Fruit fly (Drosophila melanogaster): ENCODE results near the gene CG12729.

Gene CG12729

DNA sequence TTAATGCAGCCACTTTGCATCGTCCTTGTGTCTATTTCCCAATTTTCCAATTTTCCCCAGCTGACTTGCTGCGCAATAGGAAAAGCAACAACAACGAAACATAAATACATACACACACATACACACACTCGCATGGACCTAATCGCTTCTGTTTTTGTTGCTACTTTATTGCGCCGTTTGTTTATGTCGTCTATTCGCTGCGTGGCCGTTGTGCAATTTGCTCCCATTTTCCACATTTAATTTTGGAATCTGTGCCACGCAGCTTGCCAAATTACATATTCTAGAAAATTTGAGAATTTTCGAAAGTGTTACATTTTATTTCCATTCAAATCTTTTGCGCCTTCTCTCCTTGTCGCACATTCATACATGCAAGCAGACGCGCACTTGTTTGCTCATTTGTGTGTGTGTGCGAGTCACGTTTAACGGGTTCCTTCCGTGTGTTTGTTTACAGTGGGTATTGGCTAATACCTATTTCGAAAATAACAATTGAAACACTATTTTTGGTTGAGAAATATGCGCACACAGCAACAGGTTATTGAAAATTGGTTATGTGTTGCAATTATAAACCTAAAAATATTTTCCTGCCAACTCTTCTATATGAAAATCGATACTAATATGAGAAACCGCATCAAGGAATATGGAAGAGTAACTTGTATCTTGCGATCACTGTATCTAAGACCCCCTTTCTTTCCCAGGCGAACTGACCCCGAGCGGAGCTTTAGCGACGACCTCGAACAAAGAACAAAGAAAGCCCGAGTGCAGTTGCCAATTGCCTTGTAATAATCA, 35.3 kb downstream of the CG12729 start (continued):
- TF ChIP-seq CG8290 (GFP tag; optimal IDR thresholded peaks at IDR 0.05) (no peak), CG8290 (tag; optimal IDR thresholded peaks at IDR 0.05) (peak in 1 of 2 experiments; percentile 78), HLHmδ (GFP tag; optimal IDR thresholded peaks at IDR 0.05) (no peak), CG4282 (GFP tag; optimal IDR thresholded peaks at IDR 0.05) (no peak), CG9215 (GFP tag; IDR thresholded peaks at IDR 0.05) (peak; percentile 19; the same call in 1 of the 2 replicates), CG2129 (GFP tag; IDR thresholded peaks at IDR 0.05; ENCODE audit: partially characterized antibody) (no peak), E2f2 (GFP tag; IDR thresholded peaks at IDR 0.05) (peak; percentile 36; the same call in 1 of the 2 replicates), CG15011 (GFP tag; optimal IDR thresholded peaks at IDR 0.05) (no peak), Fer3 (tag; optimal IDR thresholded peaks at IDR 0.05) (peak; percentile 58), D19A (tag; optimal IDR thresholded peaks at IDR 0.05) (peak; percentile 19), bbx (GFP tag; IDR thresholded peaks at IDR 0.05; ENCODE audit: partially characterized antibody) (no peak), Dad (GFP tag; optimal IDR thresholded peaks at IDR 0.05) (no peak), Dref (GFP tag; IDR thresholded peaks at IDR 0.05) (no peak), CG9797 (GFP tag; optimal IDR thresholded peaks at IDR 0.05) (no peak), CG9727 (GFP tag; optimal IDR thresholded peaks at IDR 0.05) (peak; percentile 7), CG2875 (GFP tag; optimal IDR thresholded peaks at IDR 0.05) (peak; percentile 21), CG18476 (GFP tag; optimal IDR thresholded peaks at IDR 0.05) (no peak), tin (GFP tag; optimal IDR thresholded peaks at IDR 0.05) (peak; percentile 32), al (GFP tag; IDR thresholded peaks at IDR 0.05) (no peak), stwl (tag; optimal IDR thresholded peaks at IDR 0.05) (no peak), mld (GFP tag; IDR thresholded peaks at IDR 0.05; ENCODE audit: partially characterized antibody) (no peak), CG12155 (GFP tag; optimal IDR thresholded peaks at IDR 0.05) (peak; percentile 38), Bteb2 (GFP tag; optimal IDR thresholded peaks at IDR 0.05) (no peak), CG14710 (tag; optimal IDR thresholded peaks at IDR 0.05) (peak; percentile 32), tup (GFP tag; optimal IDR thresholded peaks at IDR 0.05) (no peak), Six4 (GFP tag; optimal IDR thresholded peaks at IDR 0.05) (no peak), Mrtf (GFP tag; IDR thresholded peaks at IDR 0.05) (no peak), Hr78 (GFP tag; optimal IDR thresholded peaks at IDR 0.05) (peak in 1 of 2 experiments; percentile 65), Dfd (GFP tag; optimal IDR thresholded peaks at IDR 0.05) (no peak), Neu2 (GFP tag; optimal IDR thresholded peaks at IDR 0.05; ENCODE audit: borderline replicate concordance) (no peak), CG3281 (GFP tag; optimal IDR thresholded peaks at IDR 0.05) (peak; percentile 57), cato (GFP tag; optimal IDR thresholded peaks at IDR 0.05; ENCODE audit: borderline replicate concordance) (peak; percentile 3), sc (optimal IDR thresholded peaks at IDR 0.05) (no peak), sc (GFP tag; optimal IDR thresholded peaks at IDR 0.05) (no peak), CG8944 (GFP tag; optimal IDR thresholded peaks at IDR 0.05) (peak; percentile 17), CG4617 (GFP tag; optimal IDR thresholded peaks at IDR 0.05; ENCODE audit: borderline replicate concordance) (no peak), chn (GFP tag; optimal IDR thresholded peaks at IDR 0.05) (peak; percentile 15), zf30C (GFP tag; optimal IDR thresholded peaks at IDR 0.05) (no peak), stc (GFP tag; IDR thresholded peaks at IDR 0.05) (no peak), Hand (GFP tag; optimal IDR thresholded peaks at IDR 0.05) (no peak), CG4820 (GFP tag; optimal IDR thresholded peaks at IDR 0.05) (peak; percentile 29), Sry-β (GFP tag; optimal IDR thresholded peaks at IDR 0.05) (no peak), zen2 (GFP tag; IDR thresholded peaks at IDR 0.05; ENCODE audit: partially characterized antibody) (no peak), tna (GFP tag; IDR thresholded peaks at IDR 0.05; ENCODE audit: partially characterized antibody) (no peak), CG7357 (GFP tag; IDR thresholded peaks at IDR 0.05) (0 out of 3 replicates have a peak, but pooled peaks have one; percentile 5), twi (tag; optimal IDR thresholded peaks at IDR 0.05) (peak; percentile 21), CG17612 (GFP tag; IDR thresholded peaks at IDR 0.05) (no peak), Xrp1 (GFP tag; IDR thresholded peaks at IDR 0.05) (peak; percentile 65), CG11560 (tag; IDR thresholded peaks at IDR 0.05) (no peak)
